Worm (Caenorhabditis elegans) whole organism, L1 larva: ENCODE results near the gene W03G11.3.
A peak's percentile ranks its signal among the peaks of the same experiment; 100 is the strongest.

Source experiments
- C04F5.9 ChIP-seq: sonication (generic microtip); optimal IDR thresholded peaks from 2 replicates; lab custom pipeline; 2016; ENCODE audit warnings: missing genetic modification characterization, missing compliant biosample characterization
- C34B4.2 ChIP-seq: sonication (generic microtip); optimal IDR thresholded peaks from 2 replicates; lab custom pipeline; 2017; ENCODE audit warnings: mild to moderate bottlenecking, missing genetic modification characterization, missing compliant biosample characterization
- Y116A8C.19 ChIP-seq: sonication (generic microtip); optimal IDR thresholded peaks from 2 replicates; lab custom pipeline; 2016; ENCODE audit warnings: missing compliant biosample characterization, missing genetic modification characterization, borderline replicate concordance
- aly-2 ChIP-seq: fragments of 150-350 bp; optimal IDR thresholded peaks from 2 replicates; lab custom pipeline; 2014; ENCODE audit warnings: missing biosample characterization, missing genetic modification characterization
- ama-1 ChIP-seq: fragments of 150-350 bp; optimal IDR thresholded peaks from 2 replicates; lab custom pipeline; 2014
- ceh-88 ChIP-seq: fragments of 200-800 bp; sonication (Bioruptor generic); IDR thresholded peaks from 2 replicates; pipeline ENCODE4 v1.3.6; 2022; ENCODE audit warnings: missing genetic modification characterization, missing compliant biosample characterization
- ces-1 ChIP-seq: fragments of 150-350 bp; optimal IDR thresholded peaks from 2 replicates; lab custom pipeline; 2014; ENCODE audit warnings: missing biosample characterization, missing genetic modification reagents, missing genetic modification characterization
- dsc-1 ChIP-seq: sonication (generic microtip); optimal IDR thresholded peaks from 2 replicates; lab custom pipeline; 2016; ENCODE audit warnings: mild to moderate bottlenecking, missing genetic modification characterization, missing compliant biosample characterization
- efl-1 ChIP-seq, 4 experiments: fragments of 150-350 bp; optimal IDR thresholded peaks in 3 of 4; peaks in 1 of 4; 1 replicate in 1 of 4; 2 replicates in 3 of 4; lab custom pipeline; 2014; ENCODE audit warnings: missing biosample characterization in 2 of 4, missing genetic modification characterization in 2 of 4, missing genetic modification reagents in 2 of 4
- efl-3 ChIP-seq: fragments of 200-800 bp; sonication (Bioruptor generic); optimal IDR thresholded peaks from 2 replicates; lab custom pipeline; 2018; ENCODE audit warnings: mild to moderate bottlenecking, missing genetic modification characterization, missing compliant biosample characterization
- egl-13 ChIP-seq: sonication (generic microtip); optimal IDR thresholded peaks from 2 replicates; lab custom pipeline; 2016; ENCODE audit warnings: missing genotype, missing genetic modification reagents, missing genetic modification characterization, missing compliant biosample characterization
- fkh-4 ChIP-seq: sonication (generic microtip); optimal IDR thresholded peaks from 2 replicates; lab custom pipeline; 2016; ENCODE audit warnings: missing compliant biosample characterization, missing genetic modification characterization, borderline replicate concordance
- jun-1 ChIP-seq: fragments of 150-350 bp; optimal IDR thresholded peaks from 2 replicates; lab custom pipeline; 2014; ENCODE audit warnings: missing biosample characterization, missing genetic modification reagents, missing genetic modification characterization
- lin-13 ChIP-seq: fragments of 150-350 bp; optimal IDR thresholded peaks from 2 replicates; lab custom pipeline; 2014; ENCODE audit warnings: missing biosample characterization, missing genetic modification reagents, missing genetic modification characterization
- lir-3 ChIP-seq: sonication (generic microtip); optimal IDR thresholded peaks from 2 replicates; lab custom pipeline; 2016; ENCODE audit warnings: mild to moderate bottlenecking, missing genetic modification characterization, moderate library complexity, missing compliant biosample characterization; ENCODE audit not compliant: poor library complexity
- nhr-11 ChIP-seq: fragments of 150-350 bp; optimal IDR thresholded peaks from 2 replicates; lab custom pipeline; 2014; ENCODE audit warnings: missing biosample characterization, missing genetic modification characterization
- nhr-19 ChIP-seq: fragments of 200-800 bp; sonication (Bioruptor generic); conservative IDR thresholded peaks from 2 replicates; pipeline ENCODE4 v1.3.6; 2022; ENCODE audit warnings: missing genetic modification characterization, missing compliant biosample characterization
- nhr-28 ChIP-seq: fragments of 150-350 bp; optimal IDR thresholded peaks from 2 replicates; lab custom pipeline; 2014; ENCODE audit warnings: missing biosample characterization, missing genetic modification characterization
- nhr-85 ChIP-seq: sonication (generic microtip); peaks from one replicate; lab custom pipeline; 2016; ENCODE audit warnings: missing genetic modification characterization, inconsistent platforms, missing compliant biosample characterization
- nhr-90 ChIP-seq: sonication (generic microtip); optimal IDR thresholded peaks from 2 replicates; lab custom pipeline; 2016; ENCODE audit warnings: mild to moderate bottlenecking, missing genetic modification characterization, missing compliant biosample characterization; ENCODE audit not compliant: poor library complexity
- pag-3 ChIP-seq: sonication (generic microtip); optimal IDR thresholded peaks from 2 replicates; lab custom pipeline; 2017; ENCODE audit warnings: missing genetic modification characterization, mild to moderate bottlenecking, missing compliant biosample characterization, antibody characterized with exemption, borderline replicate concordance; ENCODE audit not compliant: insufficient read depth
- pax-3 ChIP-seq: fragments of 200-800 bp; sonication (Bioruptor generic); optimal IDR thresholded peaks from 2 replicates; lab custom pipeline; 2018; ENCODE audit warnings: mild to moderate bottlenecking, missing genetic modification characterization, moderate library complexity, missing compliant biosample characterization
- skn-1 ChIP-seq: fragments of 150-350 bp; optimal IDR thresholded peaks from 2 replicates; lab custom pipeline; 2014; ENCODE audit warnings: missing biosample characterization, missing genetic modification characterization
- tbx-2 ChIP-seq: sonication (generic microtip); optimal IDR thresholded peaks from 2 replicates; lab custom pipeline; 2016; ENCODE audit warnings: missing genetic modification characterization, missing compliant biosample characterization
- tlp-1 ChIP-seq: fragments of 150-350 bp; optimal IDR thresholded peaks from 2 replicates; lab custom pipeline; 2014; ENCODE audit warnings: missing biosample characterization, missing genetic modification characterization
- unc-98 ChIP-seq: fragments of 200-800 bp; sonication (Bioruptor generic); IDR thresholded peaks from 2 replicates; pipeline ENCODE4 v1.3.6; 2022; ENCODE audit warnings: missing genetic modification characterization, missing compliant biosample characterization
- vab-15 ChIP-seq: sonication (generic microtip); optimal IDR thresholded peaks from 2 replicates; lab custom pipeline; 2017; ENCODE audit warnings: missing genotype, mild to moderate bottlenecking, missing genetic modification characterization, missing compliant biosample characterization
- zag-1 ChIP-seq: fragments of 150-350 bp; optimal IDR thresholded peaks from 2 replicates; lab custom pipeline; 2014; ENCODE audit warnings: missing biosample characterization, missing genetic modification characterization
- ztf-11 ChIP-seq, 2 experiments: sonication (generic microtip); optimal IDR thresholded peaks; 2 replicates each; lab custom pipeline; 2016 to 2017; ENCODE audit warnings: missing genetic modification characterization in 2 of 2, missing biosample characterization in 1 of 2, missing compliant biosample characterization in 1 of 2

The W03G11.3 gene

DNA sequence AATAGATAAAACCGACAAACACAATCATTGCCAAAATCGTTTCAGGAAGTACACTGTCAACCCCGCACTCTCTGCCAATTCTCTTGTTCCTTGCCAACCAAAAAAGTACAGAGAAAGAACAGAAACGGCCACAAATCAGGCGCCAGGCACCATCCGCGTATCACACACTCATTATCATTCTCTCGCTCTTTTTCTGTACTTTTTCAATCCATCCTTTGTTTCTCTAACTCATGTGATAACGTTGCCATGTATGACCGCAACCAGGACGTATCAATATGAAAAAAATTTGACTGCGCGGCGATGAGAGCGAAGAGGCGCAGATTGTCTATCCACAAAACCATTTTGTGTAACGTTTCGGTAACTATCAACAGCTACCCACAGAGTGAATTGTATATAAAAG, 1.0 kb upstream of the W03G11.3 start, which contains the start of gene col-181:
Gene col-181, plus strand, starts transcription at position 301 of the 400 bp plus-strand sequence.
- TF ChIP-seq dsc-1 (tag; lab: Kevin White, UChicago) = no peak
- peak; percentile 7 for TF ChIP-seq pag-3 (tag; lab: Kevin White, UChicago)

DNA sequence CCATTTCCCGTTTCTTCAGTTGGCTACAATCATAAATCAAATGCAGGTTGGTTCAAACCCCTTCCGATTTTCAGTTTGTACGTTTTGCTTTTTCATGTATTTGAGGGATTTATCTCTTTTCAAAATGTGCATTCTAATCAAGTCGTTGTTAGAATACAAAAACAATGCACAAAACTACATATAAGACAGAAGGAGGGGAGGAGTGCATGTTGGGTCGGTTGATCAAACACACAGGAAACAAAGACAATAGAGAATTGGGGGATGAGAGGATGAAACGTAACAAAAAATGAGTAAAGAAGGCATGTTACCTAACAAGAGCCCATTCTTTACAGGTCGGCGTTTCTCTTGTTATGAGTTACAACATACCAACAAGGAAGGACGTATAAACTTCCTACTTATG, 5.6 kb downstream of the W03G11.3 start:
- no peak for TF ChIP-seq vab-15 (tag; lab: Kevin White, UChicago)
- no peak for TF ChIP-seq ces-1 (GFP tag; lab: Kevin White, UChicago)
- TF ChIP-seq pax-3 (tag; lab: Kevin White, UChicago) = no peak
- no peak for TF ChIP-seq C34B4.2
- TF ChIP-seq zag-1 (tag; lab: Kevin White, UChicago) = no peak
- no peak for TF ChIP-seq nhr-85 (tag; lab: Kevin White, UChicago)
- TF ChIP-seq nhr-11 (tag; lab: Kevin White, UChicago) = no peak
- TF ChIP-seq lin-13 = no peak

DNA sequence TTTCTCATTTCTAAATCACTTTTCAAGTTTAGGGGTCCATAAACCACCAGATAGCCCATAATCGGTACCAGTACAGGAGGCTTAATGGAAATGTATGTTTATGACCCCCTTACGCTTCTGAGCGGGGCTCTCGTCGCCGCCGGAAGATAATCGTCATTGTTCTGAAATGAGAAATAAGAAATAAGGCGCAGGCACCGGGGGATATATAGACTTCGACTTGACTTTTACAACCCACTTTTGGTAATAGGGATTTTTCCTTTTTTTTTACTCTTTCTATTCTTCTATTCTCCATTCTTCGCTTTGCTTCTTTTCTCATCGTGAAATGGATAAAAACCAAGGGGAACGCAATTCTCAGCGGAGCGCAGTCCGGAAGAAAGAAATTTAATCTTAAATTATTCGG, 8.4 kb downstream of the W03G11.3 start:
- TF ChIP-seq C34B4.2 = no peak
- no peak for TF ChIP-seq efl-1 (optimal IDR thresholded peaks at IDR 0.05; lab: Kevin White, UChicago)
- TF ChIP-seq efl-1 (GFP tag; optimal IDR thresholded peaks at IDR 0.05 in 1 of 2; lab: Kevin White, UChicago) = peak in 1 of 2 experiments; percentile 58

DNA sequence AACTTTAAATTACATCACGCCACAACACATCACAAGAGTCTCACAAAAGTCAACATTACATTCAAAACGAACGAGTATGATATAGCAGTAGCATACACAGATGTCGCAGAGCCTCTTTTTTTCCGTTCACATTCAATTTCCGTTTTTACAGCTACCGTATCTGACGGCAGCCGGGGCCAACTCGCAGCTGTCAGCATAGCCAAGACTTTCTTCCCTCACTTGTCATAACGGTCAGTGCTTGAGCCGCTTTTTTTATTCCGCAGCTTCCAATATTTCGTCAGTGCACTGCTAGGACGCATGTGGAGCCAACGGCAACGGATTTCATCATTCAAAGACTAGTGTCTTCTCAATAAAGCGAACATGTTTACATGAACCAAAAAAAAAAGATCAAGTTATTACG, 9.6 kb downstream of the W03G11.3 start:
- no peak for TF ChIP-seq unc-98
- TF ChIP-seq egl-13 (tag; lab: Kevin White, UChicago) = no peak
- no peak for TF ChIP-seq nhr-11 (tag; lab: Kevin White, UChicago)
- TF ChIP-seq lir-3 (tag; lab: Kevin White, UChicago) = no peak
- TF ChIP-seq Y116A8C.19 (tag; lab: Kevin White, UChicago) = no peak
- TF ChIP-seq zag-1 (tag; lab: Kevin White, UChicago) = no peak
- no peak for TF ChIP-seq ceh-88 (GFP tag; lab: Robert Waterston, UW)
- TF ChIP-seq nhr-19 (GFP tag; lab: Robert Waterston, UW) = no peak
- no peak for TF ChIP-seq aly-2 (tag; lab: Kevin White, UChicago)
- no peak for TF ChIP-seq tbx-2 (tag; lab: Kevin White, UChicago)
- no peak for TF ChIP-seq pag-3 (tag; lab: Kevin White, UChicago)
- no peak for TF ChIP-seq nhr-90 (tag; lab: Kevin White, UChicago)
- TF ChIP-seq efl-3 (GFP tag; lab: Kevin White, UChicago) = no peak
- TF ChIP-seq ama-1 (lab: Kevin White, UChicago) = no peak
- TF ChIP-seq tlp-1 (tag; lab: Kevin White, UChicago) = no peak
- TF ChIP-seq efl-1 (optimal IDR thresholded peaks at IDR 0.05; lab: Kevin White, UChicago) = no peak
- no peak for TF ChIP-seq efl-1 (GFP tag; optimal IDR thresholded peaks at IDR 0.05 in 1 of 2; lab: Kevin White, UChicago)
- TF ChIP-seq nhr-28 (tag; lab: Kevin White, UChicago) = no peak
- TF ChIP-seq jun-1 (tag; lab: Kevin White, UChicago) = no peak

DNA sequence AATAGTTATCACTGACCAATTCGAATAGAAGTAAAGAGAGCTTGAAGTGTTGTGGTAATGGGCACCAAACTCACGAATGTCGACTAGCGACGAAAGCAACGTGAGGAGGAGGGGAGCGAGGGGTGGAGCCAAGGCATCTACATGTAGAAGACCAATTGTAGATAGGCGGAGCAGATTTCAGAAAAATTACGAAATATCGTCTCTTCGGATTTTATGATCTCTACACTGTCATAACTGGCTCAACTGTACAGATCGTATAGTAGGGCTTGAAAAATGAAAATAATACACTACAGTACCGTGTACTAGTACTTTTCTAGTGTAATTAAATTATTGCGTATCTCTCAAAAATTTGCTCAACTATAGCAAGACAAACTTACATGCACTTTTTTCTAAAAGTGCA, 10.6 kb downstream of the W03G11.3 start, which contains the start of gene W03G11.4:
Gene W03G11.4, minus strand, starts transcription at position 101 of the 400 bp plus-strand sequence.
- TF ChIP-seq nhr-85 (tag; lab: Kevin White, UChicago) (peak; percentile 22), lir-3 (tag; lab: Kevin White, UChicago) (no peak)

DNA sequence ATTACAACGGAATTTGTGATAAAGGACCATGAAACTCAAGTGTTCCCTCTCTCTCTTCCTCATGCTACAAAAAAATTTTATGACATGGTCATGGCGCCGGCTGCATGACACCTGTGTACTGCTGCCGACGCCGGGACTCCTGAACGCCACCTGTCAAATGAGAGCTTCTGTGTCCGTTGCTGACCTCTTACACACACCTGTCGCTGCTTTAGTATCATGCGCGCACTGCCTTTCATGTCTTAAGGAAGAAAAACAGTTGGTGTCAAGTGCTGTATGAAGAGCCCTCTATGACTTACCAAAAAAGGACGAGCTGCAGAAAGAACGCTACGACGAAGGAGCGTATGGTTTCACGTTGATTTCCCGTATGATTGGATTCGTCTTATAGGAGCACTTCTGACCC, 11.0 kb downstream of the W03G11.3 start:
- TF ChIP-seq skn-1 (tag; lab: Kevin White, UChicago) = no peak
- TF ChIP-seq ztf-11 (tag; optimal IDR thresholded peaks at IDR 0.05; lab: Kevin White, UChicago) = peak in 1 of 2 experiments; percentile 46
- TF ChIP-seq C04F5.9 (tag; lab: Kevin White, UChicago) = no peak
- TF ChIP-seq fkh-4 = no peak
